Worm (Caenorhabditis elegans): Measurements from ENCODE around the gene dpm-1.

DNA sequence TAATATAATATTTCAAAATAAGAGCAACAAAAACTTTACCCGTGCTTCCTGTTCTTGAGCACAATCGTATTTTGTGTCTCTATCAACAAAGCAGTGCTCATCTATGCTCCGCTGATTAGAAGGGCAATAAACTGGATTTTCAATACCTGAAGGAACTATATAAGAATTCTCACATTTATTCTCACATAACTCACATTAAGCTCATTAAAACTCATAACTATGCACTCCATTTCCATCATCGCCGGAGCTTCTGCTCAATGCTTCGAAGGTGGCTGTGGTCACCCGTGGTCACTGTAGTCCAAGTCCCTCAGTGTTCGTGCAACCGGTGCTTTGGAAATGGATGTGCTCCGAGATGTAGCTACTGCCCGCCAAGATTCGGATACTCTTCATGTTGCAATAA, 9.3 kb downstream of the dpm-1 start, which contains the start of the genes Y66H1A.8 and M04G7.5:
- no peak for TF ChIP-seq him-1 (tag; optimal IDR thresholded peaks at IDR 0.05)
- TF ChIP-seq W03F9.2 (tag; optimal IDR thresholded peaks at IDR 0.05), result no peak
- TF ChIP-seq dao-5 (tag; optimal IDR thresholded peaks at IDR 0.05), result no peak

Data from whole organism, L4/young adult.